Fruit fly (Drosophila melanogaster) ovary, adult (tissue): ENCODE data around the gene CG9801.

Experiments
- CG17801 ChIP-seq: fragments of 200-800 bp; optimal IDR thresholded peaks from 2 replicates; lab custom pipeline; 2019; ENCODE audit warnings: missing biosample characterization, mild to moderate bottlenecking, missing genetic modification characterization, moderate library complexity; ENCODE audit not compliant: partially characterized antibody

CG9801 gene

DNA sequence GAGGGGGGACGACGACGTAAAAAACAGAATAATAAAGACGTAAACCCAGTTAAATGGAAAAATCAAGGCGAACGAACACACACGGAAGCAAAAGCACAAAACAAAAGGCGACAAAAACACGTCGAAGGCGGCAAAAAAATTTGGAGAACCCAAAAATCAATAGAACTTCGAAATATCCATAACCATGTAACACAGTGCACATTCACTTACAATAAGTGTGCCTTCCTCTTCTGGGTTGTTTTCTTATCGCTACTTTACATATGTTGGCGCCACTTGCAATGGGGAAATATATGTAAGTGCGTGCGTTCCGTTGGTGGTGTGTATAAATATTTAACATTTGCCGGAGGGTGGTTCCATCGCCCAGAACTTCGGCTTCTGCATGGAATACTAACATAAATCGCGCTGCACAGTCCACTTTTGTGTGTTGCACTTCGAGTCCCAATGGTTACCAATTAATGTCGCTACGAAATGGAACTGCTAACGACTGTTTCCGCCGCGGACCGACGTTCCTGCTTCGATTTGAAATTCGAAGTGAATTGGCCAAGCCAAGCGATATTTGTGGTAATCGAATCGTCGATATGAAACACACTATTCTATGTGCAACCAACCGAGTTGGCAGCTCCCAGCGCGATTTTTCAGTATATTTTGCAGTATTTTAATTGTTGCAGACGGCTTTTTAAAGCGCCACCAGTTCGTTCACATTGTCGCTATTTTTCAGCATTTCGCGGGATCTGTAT lies at the start of gene CG9801, which contains the start of gene Nasp:
Gene CG9801, minus strand, starts transcription at position 542 of the 737 bp plus-strand sequence.
Gene Nasp, plus strand, starts transcription at position 665 of the 737 bp plus-strand sequence.
- TF ChIP-seq CG17801 (GFP tag; lab: Kevin White, UChicago): no peak

DNA sequence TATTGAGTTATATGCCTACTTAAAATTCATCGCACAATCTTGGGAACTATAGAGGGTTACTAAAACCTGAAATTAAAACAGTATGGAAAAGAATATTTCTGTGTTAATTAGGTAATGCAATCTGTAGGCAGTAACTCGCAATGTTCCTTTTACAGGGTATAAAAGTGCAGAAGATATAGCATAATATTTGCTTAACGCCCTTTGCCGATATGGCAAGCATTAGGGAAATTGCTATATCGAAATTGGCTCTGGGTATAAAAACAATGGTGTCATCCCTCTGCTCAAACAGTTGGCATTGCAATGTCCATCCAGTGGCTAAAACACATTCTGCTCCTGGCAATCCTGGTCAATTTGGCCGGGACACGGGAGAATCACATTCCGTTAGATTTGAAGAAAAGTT lies 46.9 kb upstream of the CG9801 start, which contains the start of gene Ir85a:
Gene Ir85a, plus strand, starts transcription at position 301 of the 400 bp plus-strand sequence.
- no peak for TF ChIP-seq CG17801 (GFP tag; lab: Kevin White, UChicago)

DNA sequence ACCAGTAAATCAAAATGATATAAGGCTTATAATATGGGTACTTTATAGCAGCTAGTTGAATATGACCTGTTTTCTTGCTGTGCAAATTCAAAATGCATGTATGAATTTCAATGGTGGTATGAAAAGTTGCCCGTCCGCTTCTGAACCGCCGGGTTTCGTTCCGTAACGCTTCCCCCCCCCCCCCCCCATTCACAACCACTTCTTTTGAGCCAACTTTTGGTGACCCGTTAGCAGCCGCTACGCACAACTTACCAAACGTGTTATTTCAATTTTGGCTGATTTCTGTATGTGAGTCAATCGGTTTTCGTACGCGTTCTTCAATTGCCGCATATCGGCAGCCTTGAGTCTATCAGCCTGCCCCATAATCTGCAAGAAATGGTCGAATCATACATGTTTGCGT lies 46.3 kb upstream of the CG9801 start:
- no peak for TF ChIP-seq CG17801 (GFP tag; lab: Kevin White, UChicago)

DNA sequence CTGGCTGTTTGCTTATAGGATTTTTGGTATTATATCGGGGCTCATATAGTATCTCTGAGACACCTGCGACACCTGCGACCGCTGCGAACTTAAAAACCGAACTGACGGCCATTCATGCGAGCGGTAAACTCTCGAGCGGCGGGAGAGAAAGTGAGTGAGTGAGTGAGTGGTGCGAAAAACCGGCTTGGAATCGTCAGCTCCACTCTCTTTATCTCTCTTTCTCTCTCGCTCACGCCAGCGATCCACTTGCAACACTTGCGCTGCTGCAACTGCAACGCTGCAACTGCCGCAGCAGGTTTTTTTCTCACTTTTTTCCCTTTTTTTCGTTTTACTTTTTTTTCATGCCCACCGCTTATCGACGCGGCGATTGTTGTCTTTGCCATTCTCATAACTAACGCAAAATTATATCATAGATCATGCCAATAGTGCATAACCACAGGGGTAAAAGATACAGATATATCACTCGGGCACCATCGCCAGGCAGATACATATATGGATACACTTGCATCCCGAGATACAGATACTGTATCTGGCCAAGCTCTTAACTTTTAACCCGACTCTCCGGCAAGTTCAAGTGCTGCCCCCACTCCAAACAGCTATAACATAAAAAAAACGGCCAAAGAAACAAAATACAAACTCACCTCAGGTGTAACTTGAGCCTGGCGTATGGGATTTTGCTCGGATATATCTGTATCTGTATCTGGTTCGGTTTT lies 45.1 kb upstream of the CG9801 start:
- no peak for TF ChIP-seq CG17801 (GFP tag; lab: Kevin White, UChicago)

DNA sequence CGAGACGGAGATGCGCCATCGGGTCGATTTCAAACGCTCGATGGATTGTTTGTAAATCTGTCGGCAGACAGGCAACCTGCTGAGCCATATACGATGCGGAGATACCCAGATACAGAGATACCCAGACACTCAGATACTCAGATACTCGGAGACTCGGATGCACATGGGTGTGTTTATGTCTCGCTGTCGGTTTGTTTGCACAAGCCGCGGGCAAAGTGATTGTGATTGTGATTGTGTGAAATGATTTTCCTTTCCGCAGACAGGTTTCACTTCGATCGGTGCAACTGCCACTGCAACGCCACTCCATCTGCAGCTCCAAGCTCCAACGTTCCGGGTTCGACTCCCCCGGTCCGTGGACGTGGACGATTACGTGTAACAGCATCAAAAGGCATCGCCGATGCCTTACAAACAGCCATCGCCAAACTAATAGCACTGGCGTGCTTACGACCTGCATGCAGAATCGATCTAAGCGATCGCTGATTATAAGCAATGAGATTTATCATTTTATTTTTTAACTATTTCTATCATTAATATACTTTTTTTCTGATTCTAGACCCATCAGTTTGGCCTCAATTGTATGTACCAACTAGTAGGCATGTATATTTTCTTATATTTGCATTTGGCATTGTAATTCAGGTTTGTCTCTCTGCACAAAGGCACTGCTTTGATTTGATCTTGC lies 41.4 kb upstream of the CG9801 start:
- no peak for TF ChIP-seq CG17801 (GFP tag; lab: Kevin White, UChicago)

DNA sequence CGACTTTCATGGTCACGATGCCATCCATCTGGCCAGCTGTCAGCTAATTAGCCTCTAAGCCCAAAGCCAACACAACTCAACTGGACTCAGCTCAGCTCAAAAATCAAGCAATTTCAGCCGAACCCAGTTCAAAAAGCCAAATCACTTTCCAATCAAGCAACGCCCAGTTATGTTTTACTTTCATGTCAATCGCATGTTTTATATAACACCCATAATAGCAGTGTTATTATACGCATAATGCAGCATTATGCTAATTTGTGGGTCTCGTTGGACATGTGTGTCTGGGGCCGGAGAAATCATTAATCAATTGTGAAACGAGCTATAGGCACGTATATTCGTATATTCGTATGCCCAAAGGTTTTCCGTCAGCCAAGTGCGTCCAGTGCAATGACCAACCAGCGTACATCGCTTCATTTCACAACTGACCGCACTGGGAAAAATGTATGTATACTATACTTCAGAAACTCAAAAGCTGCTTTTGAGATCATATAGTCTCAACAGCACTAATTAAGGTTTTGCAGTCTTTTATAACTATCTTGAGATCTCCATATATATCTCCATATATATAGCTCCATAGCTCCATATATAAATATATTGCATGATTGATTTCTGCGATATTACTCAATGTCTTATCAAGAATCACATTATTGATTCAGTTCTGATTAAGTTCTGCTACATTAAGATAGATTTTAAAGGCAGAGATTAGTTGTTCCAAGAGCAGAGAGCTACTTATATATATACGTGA lies 40.2 kb upstream of the CG9801 start:
- no peak for TF ChIP-seq CG17801 (GFP tag; lab: Kevin White, UChicago)

DNA sequence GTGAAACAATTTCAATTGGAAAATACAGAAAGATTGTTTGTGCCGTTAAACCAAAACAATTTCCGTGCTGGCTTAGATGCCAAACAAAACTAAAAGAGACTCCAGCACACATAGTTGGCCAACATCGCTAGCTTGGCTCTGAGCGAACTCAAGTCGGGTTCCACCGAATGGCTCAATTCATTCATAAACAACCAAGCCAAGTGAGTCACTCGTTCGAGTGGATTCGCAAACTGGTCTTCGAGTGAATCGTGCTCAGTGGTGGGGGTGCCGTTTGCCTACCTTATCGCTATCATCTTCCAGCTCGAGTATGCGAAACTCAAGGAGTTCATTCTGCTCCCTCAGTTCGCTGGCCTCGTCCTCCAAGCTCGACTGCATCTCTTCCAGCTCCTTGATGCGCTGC lies 38.0 kb upstream of the CG9801 start:
- no peak for TF ChIP-seq CG17801 (GFP tag; lab: Kevin White, UChicago)

DNA sequence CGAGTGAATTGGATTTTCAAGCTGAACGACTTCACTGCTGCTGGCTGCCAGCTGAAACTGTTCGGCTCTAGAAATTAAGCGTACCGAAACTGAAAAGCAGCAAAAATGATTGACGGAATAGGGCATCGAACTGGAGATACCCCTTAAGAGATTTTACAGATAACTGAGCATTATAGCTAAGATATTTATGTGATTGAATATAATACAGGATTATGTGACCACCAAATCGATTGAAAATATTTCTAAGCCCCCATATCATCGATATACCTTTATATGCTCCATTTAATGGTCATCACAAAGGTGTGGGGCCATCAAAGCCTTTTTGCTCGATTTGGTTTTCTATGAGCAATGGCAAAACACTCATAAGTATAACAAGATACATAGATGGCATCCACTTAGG lies 37.3 kb upstream of the CG9801 start:
- TF ChIP-seq CG17801 (GFP tag; lab: Kevin White, UChicago): no peak

DNA sequence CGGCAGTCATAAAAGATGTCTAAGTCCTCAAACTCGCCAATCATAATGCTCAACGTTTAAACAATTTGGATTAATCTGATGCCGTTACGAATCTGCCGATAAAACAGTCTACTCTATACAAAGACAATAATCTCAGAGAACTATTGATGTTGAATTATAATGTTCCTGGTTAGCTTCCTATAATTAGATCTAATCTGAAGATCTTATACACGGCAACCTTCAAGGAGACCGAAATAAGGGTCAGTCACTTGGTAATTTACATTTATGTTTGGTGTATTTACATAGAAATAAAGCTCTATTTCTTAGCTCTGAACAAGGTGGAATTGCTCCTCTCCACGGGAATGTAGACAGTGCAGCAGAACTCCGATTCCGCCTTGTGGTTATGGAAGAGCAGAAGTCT lies 33.2 kb upstream of the CG9801 start, which contains the start of gene CG33189:
Gene CG33189, minus strand, starts transcription at position 101 of the 400 bp plus-strand sequence.
- no peak for TF ChIP-seq CG17801 (GFP tag; lab: Kevin White, UChicago)

DNA sequence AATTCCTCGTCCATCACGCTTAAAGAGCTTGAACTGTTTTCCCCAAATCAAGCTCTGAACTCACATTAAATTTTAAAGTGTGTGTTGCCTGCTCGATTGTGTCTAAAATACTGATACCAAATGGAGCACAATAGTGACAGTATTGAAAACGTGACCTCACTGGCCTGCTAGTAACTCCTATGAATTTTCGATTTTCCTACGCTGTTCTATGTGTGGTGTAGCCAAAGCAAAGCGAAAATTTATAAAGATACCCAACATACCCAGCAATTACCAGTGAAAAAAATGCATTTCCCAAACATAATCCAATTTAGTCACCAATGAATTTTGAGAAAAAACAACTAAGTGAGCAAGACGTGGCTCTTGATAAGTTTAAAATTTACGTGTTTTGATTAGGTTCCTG lies 32.3 kb upstream of the CG9801 start, which contains the start of gene CG33191:
Gene CG33191, minus strand, starts transcription at position 101 of the 400 bp plus-strand sequence.
- TF ChIP-seq CG17801 (GFP tag; lab: Kevin White, UChicago): no peak

DNA sequence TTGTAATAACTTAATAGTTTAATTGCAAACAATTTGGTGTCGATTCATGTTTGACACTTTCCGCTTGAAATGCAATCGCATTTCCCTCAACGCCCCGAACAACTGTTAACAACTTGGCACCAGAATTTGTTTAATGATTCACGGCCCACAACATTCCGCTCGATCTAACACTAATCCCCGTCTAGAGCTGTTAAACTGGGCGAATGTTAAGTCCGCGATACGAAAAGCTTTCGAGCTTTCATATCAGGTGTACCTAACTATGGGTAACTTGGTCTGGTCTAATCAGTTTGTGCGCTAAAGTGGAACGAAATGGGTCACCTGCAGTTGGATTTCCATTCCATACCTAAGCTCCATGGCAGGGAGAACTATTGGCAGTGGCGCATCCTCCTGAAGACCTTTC lies 25.7 kb upstream of the CG9801 start, which contains the start of gene CG34301:
Gene CG34301, plus strand, starts transcription at position 301 of the 400 bp plus-strand sequence.
- TF ChIP-seq CG17801 (GFP tag; lab: Kevin White, UChicago): no peak

DNA sequence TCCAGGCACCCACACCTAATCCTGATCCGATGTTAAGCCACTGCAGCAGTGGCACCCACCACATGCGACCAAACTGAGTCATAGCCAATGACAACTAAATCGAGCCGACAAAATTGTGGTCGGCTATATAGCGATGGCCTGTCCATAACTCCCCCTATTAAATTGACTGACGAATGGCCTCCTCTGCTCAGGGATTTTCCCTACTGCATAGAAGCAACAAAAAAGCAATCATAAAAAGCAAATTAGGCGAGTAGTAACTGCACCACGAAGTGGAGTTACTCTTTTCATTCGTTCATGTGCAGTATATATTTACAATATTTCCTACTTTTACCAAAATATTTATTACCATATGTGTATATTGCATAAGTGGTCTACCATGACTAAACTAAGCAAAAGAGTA lies 25.1 kb upstream of the CG9801 start, which contains the start of gene CG13318:
Gene CG13318, minus strand, starts transcription at position 101 of the 400 bp plus-strand sequence.
- no peak for TF ChIP-seq CG17801 (GFP tag; lab: Kevin White, UChicago)

DNA sequence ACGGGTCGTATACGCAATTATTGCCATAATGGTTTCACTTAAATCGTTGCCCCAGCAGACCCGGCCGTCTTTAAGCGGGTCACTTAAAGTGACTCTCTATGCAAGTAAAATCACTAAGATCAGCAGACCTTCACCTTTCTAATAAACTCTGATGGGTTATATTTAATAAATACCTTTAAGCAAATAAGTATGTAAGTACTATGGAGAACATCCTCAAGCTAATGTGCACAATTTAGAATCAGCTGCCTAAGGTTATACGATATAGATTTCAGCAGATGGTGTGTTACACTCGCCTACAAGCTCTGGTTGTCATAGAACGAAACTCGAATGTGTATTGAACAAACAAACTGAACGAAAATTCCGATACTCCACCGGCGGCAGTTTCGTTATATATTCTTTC lies 21.6 kb upstream of the CG9801 start, which contains the start of gene CG8236:
Gene CG8236, plus strand, starts transcription at position 301 of the 400 bp plus-strand sequence.
- no peak for TF ChIP-seq CG17801 (GFP tag; lab: Kevin White, UChicago)

DNA sequence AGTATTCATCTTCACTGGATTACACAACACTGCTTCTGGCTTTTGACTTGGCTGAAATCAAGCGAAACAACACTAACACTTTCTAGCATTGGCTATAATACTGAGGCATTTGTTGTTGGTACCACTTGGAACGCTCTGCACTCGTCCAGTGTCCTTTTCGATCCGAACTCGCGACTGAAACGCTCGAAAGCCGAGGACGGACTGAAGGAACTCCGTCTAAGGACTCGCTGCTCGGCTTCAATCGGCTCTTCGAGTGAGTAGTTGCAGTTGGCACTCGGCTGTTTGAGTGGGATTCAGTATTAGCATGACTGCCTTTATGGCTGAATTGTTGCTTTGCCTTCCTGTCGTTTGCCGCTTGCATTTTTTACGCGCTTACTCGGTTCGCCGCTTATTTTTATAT lies 20.5 kb upstream of the CG9801 start, which contains the start of the genes CG34135 and CG11768:
Gene CG34135, minus strand, starts transcription at position 194 of the 400 bp plus-strand sequence.
Gene CG11768, minus strand, starts transcription at position 203 of the 400 bp plus-strand sequence.
- no peak for TF ChIP-seq CG17801 (GFP tag; lab: Kevin White, UChicago)
